Fruit fly (Drosophila melanogaster): ENCODE data around the gene CG32219.

Gene CG32219

DNA sequence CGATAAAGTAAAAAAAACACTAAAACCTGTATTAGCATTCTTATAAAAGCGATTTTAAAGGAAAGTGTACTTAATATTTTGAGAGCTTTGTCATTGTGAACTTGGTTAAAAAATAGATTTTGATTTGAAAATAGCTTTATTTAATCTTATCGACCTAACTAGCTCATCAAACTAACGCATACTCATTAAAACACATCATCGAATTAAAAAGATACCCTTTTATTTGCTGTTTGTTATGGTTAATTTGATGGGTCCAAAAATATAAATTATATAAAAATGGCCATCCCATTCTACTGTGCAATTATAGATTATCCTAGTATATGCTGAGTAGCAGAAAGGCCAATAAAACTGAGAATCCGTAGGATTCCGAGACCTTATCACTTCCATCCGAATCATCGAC lies at the start of gene CG32219:
TSS of gene CG32219 (minus strand) at position 101 of the 400 bp plus-strand sequence.
- TF ChIP-seq CG16813 (GFP tag; IDR thresholded peaks at IDR 0.05; ENCODE audit: partially characterized antibody) (no peak), CG10366 (GFP tag; IDR thresholded peaks at IDR 0.05) (no peak), klu (GFP tag; IDR thresholded peaks at IDR 0.05) (no peak), Sry-δ (GFP tag; optimal IDR thresholded peaks at IDR 0.05) (no peak), HHEX (GFP tag; optimal IDR thresholded peaks at IDR 0.05) (no peak), twi (tag; optimal IDR thresholded peaks at IDR 0.05) (no peak), Ets97D (GFP tag; optimal IDR thresholded peaks at IDR 0.05) (no peak)

DNA sequence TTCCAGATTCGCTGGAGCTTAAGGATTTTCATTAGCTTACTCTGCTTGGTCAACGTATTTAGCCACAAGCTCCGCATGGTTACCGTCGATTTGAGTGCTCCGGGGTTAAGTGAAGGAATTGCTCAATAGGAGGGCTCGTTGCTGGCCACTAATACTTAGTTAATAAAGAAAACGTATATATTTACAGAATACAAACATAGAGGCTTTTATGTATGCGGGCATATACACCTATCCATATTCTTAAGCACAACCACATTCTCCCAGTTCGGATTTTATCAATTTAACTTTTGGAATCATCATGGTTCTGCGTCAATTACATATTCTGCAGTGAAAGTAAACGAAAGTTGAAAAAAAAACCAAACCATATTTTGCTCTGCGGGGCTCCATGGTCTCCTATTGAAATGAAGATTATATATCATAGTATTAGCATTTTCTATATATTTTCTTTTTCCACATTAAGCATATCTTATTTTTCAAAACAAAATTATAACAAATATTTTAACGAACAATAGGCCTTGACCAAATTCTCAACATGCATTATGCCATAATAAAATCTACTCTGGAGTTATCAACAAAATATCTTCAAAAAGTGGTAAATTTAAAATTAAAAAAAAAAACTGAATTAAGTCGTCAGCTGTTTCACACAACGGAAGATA lies 49.3 kb upstream of the CG32219 start, which contains the start of the genes Tom20 and Gabat:
TSS of gene Tom20 (plus strand) at position 564 of the 656 bp plus-strand sequence.
TSS of gene Gabat (minus strand) at position 606 of the 656 bp plus-strand sequence.
- TF ChIP-seq CG17385 (GFP tag; optimal IDR thresholded peaks at IDR 0.05): peak; percentile 15
- peak; percentile 4 for TF ChIP-seq CG12391 (tag; optimal IDR thresholded peaks at IDR 0.05)
- TF ChIP-seq CG11398 (GFP tag; optimal IDR thresholded peaks at IDR 0.05): no peak
- TF ChIP-seq Side (GFP tag; optimal IDR thresholded peaks at IDR 0.05): no peak
- TF ChIP-seq CG18764 (GFP tag; optimal IDR thresholded peaks at IDR 0.05): no peak
- TF ChIP-seq CG7839 (tag; optimal IDR thresholded peaks at IDR 0.05): no peak
- TF ChIP-seq cg (GFP tag; optimal IDR thresholded peaks at IDR 0.05): peak; percentile 72
- no peak for TF ChIP-seq dan (GFP tag; IDR thresholded peaks at IDR 0.05)
- TF ChIP-seq sug (tag; optimal IDR thresholded peaks at IDR 0.05): peak; percentile 19
- no peak for TF ChIP-seq CG17186 (GFP tag; optimal IDR thresholded peaks at IDR 0.05)
- peak; percentile 12 for TF ChIP-seq fd3F (GFP tag; optimal IDR thresholded peaks at IDR 0.05)
- peak in 1 of 2 experiments; percentile 17 for TF ChIP-seq bsh (GFP tag; optimal IDR thresholded peaks at IDR 0.05)
- TF ChIP-seq CoRest (tag; optimal IDR thresholded peaks at IDR 0.05): peak; percentile 8
- TF ChIP-seq chinmo (GFP tag; IDR thresholded peaks at IDR 0.05; ENCODE audit: partially characterized antibody): no peak
- no peak for TF ChIP-seq otp (GFP tag; IDR thresholded peaks at IDR 0.05)
- TF ChIP-seq Asciz (GFP tag; optimal IDR thresholded peaks at IDR 0.05): peak; percentile 35
- peak; percentile 27 for TF ChIP-seq CG15514 (GFP tag; optimal IDR thresholded peaks at IDR 0.05)
- peak; percentile 38 for TF ChIP-seq CG10654 (GFP tag; optimal IDR thresholded peaks at IDR 0.05)
- no peak for TF ChIP-seq CG12942 (GFP tag; optimal IDR thresholded peaks at IDR 0.05)
- no peak for TF ChIP-seq pros (GFP tag; optimal IDR thresholded peaks at IDR 0.05)
- peak; percentile 22 for TF ChIP-seq Med (GFP tag)
- no peak for TF ChIP-seq nerfin-2 (GFP tag; IDR thresholded peaks at IDR 0.05; ENCODE audit: partially characterized antibody)
- no peak for TF ChIP-seq CG7372 (GFP tag; IDR thresholded peaks at IDR 0.05)
- peak; percentile 4 for TF ChIP-seq BtbVII (GFP tag; optimal IDR thresholded peaks at IDR 0.05)
- no peak for TF ChIP-seq Fer1 (GFP tag; optimal IDR thresholded peaks at IDR 0.05)
- no peak for TF ChIP-seq CG10462 (GFP tag; optimal IDR thresholded peaks at IDR 0.05)
- TF ChIP-seq Fer2 (tag; optimal IDR thresholded peaks at IDR 0.05): peak; percentile 28
- peak in 1 of 2 experiments; percentile 3 for TF ChIP-seq Eip74EF (GFP tag; optimal IDR thresholded peaks at IDR 0.05)
- no peak for TF ChIP-seq CG30431 (GFP tag; optimal IDR thresholded peaks at IDR 0.05)
- TF ChIP-seq CG7271 (tag; optimal IDR thresholded peaks at IDR 0.05): no peak
- TF ChIP-seq CG9932 (GFP tag; IDR thresholded peaks at IDR 0.05): no peak
- TF ChIP-seq Dbx (GFP tag; IDR thresholded peaks at IDR 0.05): no peak
- TF ChIP-seq Sox100B (GFP tag; optimal IDR thresholded peaks at IDR 0.05): peak; percentile 26
- peak; percentile 8 for TF ChIP-seq CG11504 (tag; optimal IDR thresholded peaks at IDR 0.05)
- 0 out of 2 replicates have a peak, but pooled peaks have one; percentile 18 for TF ChIP-seq Atf6 (GFP tag; IDR thresholded peaks at IDR 0.05)
- no peak for TF ChIP-seq kah (GFP tag; optimal IDR thresholded peaks at IDR 0.05)
- peak; percentile 41 for TF ChIP-seq MESR4 (GFP tag; optimal IDR thresholded peaks at IDR 0.05)
- TF ChIP-seq unpg (GFP tag; optimal IDR thresholded peaks at IDR 0.05): peak; percentile 5
- no peak for TF ChIP-seq CG8478 (optimal IDR thresholded peaks at IDR 0.05)
- peak; percentile 9 for TF ChIP-seq Fer3 (tag; optimal IDR thresholded peaks at IDR 0.05)
- TF ChIP-seq CG11456 (GFP tag; IDR thresholded peaks at IDR 0.05): no peak

Data from whole organism, embryonic.